Worm (Caenorhabditis elegans): ENCODE measurements around the gene C27H5.6.

Gene C27H5.6

DNA sequence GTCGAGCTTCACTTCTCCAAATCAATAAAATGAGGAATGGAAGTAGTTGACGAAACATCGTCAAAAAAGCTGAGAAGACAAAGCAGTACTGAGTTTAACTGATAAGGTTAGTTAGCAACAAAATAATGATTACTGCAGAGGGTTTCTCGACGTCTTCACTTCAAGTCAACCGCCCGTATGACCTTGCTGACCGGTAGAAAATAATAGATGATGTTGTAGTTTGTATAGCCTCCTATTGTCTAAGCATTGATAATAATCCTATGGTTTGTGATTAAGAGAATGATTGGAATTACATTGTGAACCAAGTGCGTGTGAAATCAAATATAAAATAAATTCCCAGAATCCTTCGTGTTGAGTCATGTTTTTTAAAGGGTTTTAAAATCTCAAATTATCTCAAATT, 12.3 kb upstream of the C27H5.6 start, which contains the start of gene E04F6.6:
Gene E04F6.6 (minus strand): TSS at position 258 of the 400 bp plus-strand sequence.
- TF ChIP-seq elt-3 (tag; optimal IDR thresholded peaks at IDR 0.05) (peak in 2 of 6 experiments; percentile 12 to 67), fkh-10 (GFP tag; optimal IDR thresholded peaks at IDR 0.05) (no peak), blmp-1 (tag; optimal IDR thresholded peaks at IDR 0.05) (peak; percentile 34), nhr-20 (tag; optimal IDR thresholded peaks at IDR 0.05) (peak; percentile 14)

ce11 chrII:7197434-7197833, 10.4 kb upstream of the C27H5.6 start:
- TF ChIP-seq nhr-19 (GFP tag; conservative IDR thresholded peaks at IDR 0.05) (0 out of 2 replicates have a peak, but pooled peaks have one; percentile 6), lsy-2 (tag; optimal IDR thresholded peaks at IDR 0.05) (no peak), fkh-8 (tag; optimal IDR thresholded peaks at IDR 0.05) (no peak), ztf-4 (tag; optimal IDR thresholded peaks at IDR 0.05) (no peak), rnt-1 (tag; optimal IDR thresholded peaks at IDR 0.05) (no peak), ceh-63 (GFP tag; optimal IDR thresholded peaks at IDR 0.05) (no peak)

ce11 chrII:7196040-7196439, 9.0 kb upstream of the C27H5.6 start, which contains the start of gene maoc-1:
maoc-1 (plus strand) TSS chrII:7196276.
- TF ChIP-seq unc-62 (GFP tag; optimal IDR thresholded peaks at IDR 0.05): no peak
- TF ChIP-seq dsc-1 (tag; optimal IDR thresholded peaks at IDR 0.05): no peak
- TF ChIP-seq elt-2 (tag; optimal IDR thresholded peaks at IDR 0.05): peak; percentile 6
- no peak for TF ChIP-seq efl-3 (GFP tag; optimal IDR thresholded peaks at IDR 0.05)
- peak; percentile 5 for TF ChIP-seq blmp-1 (tag; optimal IDR thresholded peaks at IDR 0.05)
- TF ChIP-seq nhr-20 (tag; optimal IDR thresholded peaks at IDR 0.05): peak; percentile 36
- peak in 1 of 2 experiments; percentile 18 for TF ChIP-seq lin-35 (GFP tag; optimal IDR thresholded peaks at IDR 0.05)

ce11 chrII:7195541-7195940, 8.5 kb upstream of the C27H5.6 start, which contains the start of gene acdh-12:
acdh-12 (minus strand) TSS chrII:7195641.
- TF ChIP-seq hlh-4 (tag; optimal IDR thresholded peaks at IDR 0.05) (no peak), jun-1 (tag; optimal IDR thresholded peaks at IDR 0.05) (no peak), skn-1 (tag; optimal IDR thresholded peaks at IDR 0.05) (no peak), sup-37 (GFP tag; optimal IDR thresholded peaks at IDR 0.05) (no peak), C34B4.2 (tag; optimal IDR thresholded peaks at IDR 0.05) (no peak), lin-14 (GFP tag; optimal IDR thresholded peaks at IDR 0.05) (no peak), efl-3 (GFP tag; optimal IDR thresholded peaks at IDR 0.05) (no peak), isw-1 (GFP tag; IDR thresholded peaks at IDR 0.05) (no peak), nhr-90 (tag; optimal IDR thresholded peaks at IDR 0.05; ENCODE audit: poor library complexity) (no peak), xbp-1 (tag; optimal IDR thresholded peaks at IDR 0.05) (no peak), nhr-47 (tag; optimal IDR thresholded peaks at IDR 0.05) (no peak), snu-23 (GFP tag; optimal IDR thresholded peaks at IDR 0.05) (no peak), ceh-63 (GFP tag; optimal IDR thresholded peaks at IDR 0.05) (no peak), unc-30 (tag; optimal IDR thresholded peaks at IDR 0.05) (no peak)

ce11 chrII:7189120-7189519, 2.1 kb upstream of the C27H5.6 start, which contains the start of gene E04F6.4:
E04F6.4 (plus strand) TSS chrII:7189420.
- TF ChIP-seq F16B12.6 (tag; optimal IDR thresholded peaks at IDR 0.05) (no peak), swsn-7 (tag; optimal IDR thresholded peaks at IDR 0.05) (no peak), snu-23 (GFP tag; optimal IDR thresholded peaks at IDR 0.05) (no peak), skn-1 (tag; optimal IDR thresholded peaks at IDR 0.05) (no peak), unc-86 (tag; optimal IDR thresholded peaks at IDR 0.05) (no peak), efl-1 (optimal IDR thresholded peaks at IDR 0.05) (no peak), efl-1 (GFP tag; optimal IDR thresholded peaks at IDR 0.05 in 1 of 2) (no peak), mab-9 (GFP tag; IDR thresholded peaks at IDR 0.05) (no peak), lin-35 (GFP tag; optimal IDR thresholded peaks at IDR 0.05) (no peak), nhr-71 (tag; optimal IDR thresholded peaks at IDR 0.05) (no peak), vab-15 (tag; optimal IDR thresholded peaks at IDR 0.05) (no peak), sptf-1 (tag; optimal IDR thresholded peaks at IDR 0.05) (no peak), ets-5 (GFP tag; IDR thresholded peaks at IDR 0.05) (no peak), fkh-8 (tag; optimal IDR thresholded peaks at IDR 0.05) (no peak), hlh-17 (GFP tag; optimal IDR thresholded peaks at IDR 0.05; ENCODE audit: borderline replicate concordance) (no peak), zag-1 (tag; optimal IDR thresholded peaks at IDR 0.05) (no peak), sox-4 (tag; optimal IDR thresholded peaks at IDR 0.05) (no peak), ztf-4 (tag; optimal IDR thresholded peaks at IDR 0.05) (no peak), lin-14 (GFP tag; optimal IDR thresholded peaks at IDR 0.05) (no peak), nhr-20 (tag; optimal IDR thresholded peaks at IDR 0.05) (no peak), tlp-1 (tag; optimal IDR thresholded peaks at IDR 0.05) (no peak)
